Worm (Caenorhabditis elegans) whole organism, L4 larva: ENCODE measurements around the gene txt-18.

Source experiments
- F37D6.2 ChIP-seq: sonication (generic microtip); optimal IDR thresholded peaks from 2 replicates; lab custom pipeline; 2016; ENCODE audit warnings: mild to moderate bottlenecking, missing genetic modification characterization, missing compliant biosample characterization
- attf-4 ChIP-seq: sonication (generic microtip); optimal IDR thresholded peaks from 3 replicates; lab custom pipeline; 2017; ENCODE audit warnings: missing biosample characterization, missing genetic modification characterization
- ceh-44 ChIP-seq: fragments of 200-800 bp; sonication (Bioruptor generic); IDR thresholded peaks from 2 replicates; pipeline ENCODE4 v1.3.6; 2022; ENCODE audit warnings: missing genetic modification reagents, missing genetic modification characterization, missing compliant biosample characterization
- ceh-62 ChIP-seq: sonication (generic microtip); optimal IDR thresholded peaks from 2 replicates; lab custom pipeline; 2017; ENCODE audit warnings: missing biosample characterization, missing genetic modification characterization
- ces-1 ChIP-seq: fragments of 150-350 bp; sonication (generic microtip); optimal IDR thresholded peaks from 4 replicates; lab custom pipeline; 2014; ENCODE audit warnings: missing biosample characterization, missing genetic modification reagents, missing genetic modification characterization
- ctbp-1 ChIP-seq: fragments of 200-800 bp; sonication (Bioruptor generic); IDR thresholded peaks from 2 replicates; pipeline ENCODE4 v1.3.6; 2022; ENCODE audit warnings: missing genetic modification reagents, missing genetic modification characterization, missing compliant biosample characterization
- daf-16 ChIP-seq, 3 experiments: sonication (generic microtip); optimal IDR thresholded peaks; 2 replicates each; lab custom pipeline; 2016 to 2017; ENCODE audit warnings: missing genetic modification characterization in 3 of 3, missing genetic modification reagents in 3 of 3, mild to moderate bottlenecking in 2 of 3, missing compliant biosample characterization in 2 of 3, missing biosample characterization in 1 of 3, moderate library complexity in 1 of 3
- daf-19 ChIP-seq: fragments of 200-800 bp; sonication (Bioruptor generic); conservative IDR thresholded peaks from 2 replicates; pipeline ENCODE4 v1.3.6; 2022; ENCODE audit warnings: missing genetic modification characterization, missing compliant biosample characterization
- daf-8 ChIP-seq: fragments of 200-800 bp; sonication (Bioruptor generic); IDR thresholded peaks from 2 replicates; pipeline ENCODE4 v1.3.6; 2022; ENCODE audit warnings: missing genetic modification characterization, missing compliant biosample characterization
- dmd-6 ChIP-seq: fragments of 200-800 bp; sonication (Bioruptor generic); IDR thresholded peaks from 2 replicates; pipeline ENCODE4 v1.3.6; 2022; ENCODE audit warnings: missing genetic modification reagents, missing genetic modification characterization, missing compliant biosample characterization
- dpl-1 ChIP-seq: fragments of 150-350 bp; optimal IDR thresholded peaks from 2 replicates; lab custom pipeline; 2014; ENCODE audit warnings: missing biosample characterization, missing genetic modification reagents, missing genetic modification characterization
- dve-1 ChIP-seq: sonication (generic microtip); optimal IDR thresholded peaks from 2 replicates; lab custom pipeline; 2017; ENCODE audit warnings: antibody characterized with exemption, mild to moderate bottlenecking, missing genetic modification characterization, missing compliant biosample characterization; ENCODE audit not compliant: insufficient read depth
- egl-43 ChIP-seq: fragments of 200-800 bp; sonication (Bioruptor generic); IDR thresholded peaks from 2 replicates; pipeline ENCODE4 v1.3.6; 2022; ENCODE audit warnings: missing genetic modification reagents, missing genetic modification characterization, missing compliant biosample characterization
- fkh-10 ChIP-seq: fragments of 150-350 bp; optimal IDR thresholded peaks from 2 replicates; lab custom pipeline; 2014; ENCODE audit warnings: missing biosample characterization, missing genetic modification reagents, missing genetic modification characterization
- gei-8 ChIP-seq: fragments of 200-800 bp; sonication (Bioruptor generic); optimal IDR thresholded peaks from 2 replicates; lab custom pipeline; 2018; ENCODE audit warnings: mild to moderate bottlenecking, missing genetic modification characterization, missing compliant biosample characterization
- hlh-11 ChIP-seq: fragments of 200-800 bp; sonication (Bioruptor generic); optimal IDR thresholded peaks from 2 replicates; lab custom pipeline; 2018; ENCODE audit warnings: mild to moderate bottlenecking, missing genetic modification characterization, missing compliant biosample characterization
- hlh-30 ChIP-seq: sonication (generic microtip); optimal IDR thresholded peaks from 2 replicates; lab custom pipeline; 2017; ENCODE audit warnings: antibody characterized with exemption, mild to moderate bottlenecking, missing genetic modification characterization, missing compliant biosample characterization; ENCODE audit not compliant: insufficient read depth
- lin-1 ChIP-seq: fragments of 200-800 bp; sonication (Bioruptor generic); IDR thresholded peaks from 2 replicates; pipeline ENCODE4 v1.3.6; 2022; ENCODE audit warnings: missing genetic modification reagents, missing genetic modification characterization, missing compliant biosample characterization
- lin-13 ChIP-seq: fragments of 150-350 bp; optimal IDR thresholded peaks from 2 replicates; lab custom pipeline; 2014; ENCODE audit warnings: missing biosample characterization, missing genetic modification reagents, missing genetic modification characterization
- lin-29 ChIP-seq: fragments of 200-800 bp; sonication (Bioruptor generic); IDR thresholded peaks from 2 replicates; pipeline ENCODE4 v1.3.6; 2022; ENCODE audit warnings: missing genetic modification reagents, missing genetic modification characterization, missing compliant biosample characterization
- lin-38 ChIP-seq: fragments of 200-800 bp; sonication (Bioruptor generic); IDR thresholded peaks from 2 replicates; pipeline ENCODE4 v1.3.6; 2022; ENCODE audit warnings: missing genetic modification reagents, missing genetic modification characterization, missing compliant biosample characterization
- mdt-29 ChIP-seq: fragments of 200-800 bp; sonication (Bioruptor generic); IDR thresholded peaks from 2 replicates; pipeline ENCODE4 v1.3.6; 2022; ENCODE audit warnings: missing genetic modification reagents, missing genetic modification characterization, missing compliant biosample characterization
- mep-1 ChIP-seq: fragments of 150-350 bp; sonication (generic microtip); optimal IDR thresholded peaks from 3 replicates; lab custom pipeline; 2014; ENCODE audit warnings: missing biosample characterization, missing genetic modification characterization
- mxl-3 ChIP-seq: fragments of 200-800 bp; sonication (Bioruptor generic); optimal IDR thresholded peaks from 2 replicates; lab custom pipeline; 2018; ENCODE audit warnings: mild to moderate bottlenecking, missing genetic modification characterization, missing compliant biosample characterization
- nhr-102 ChIP-seq: sonication (generic microtip); optimal IDR thresholded peaks from 2 replicates; lab custom pipeline; 2016; ENCODE audit warnings: mild to moderate bottlenecking, missing genetic modification characterization, moderate library complexity, missing compliant biosample characterization
- nhr-28 ChIP-seq: fragments of 150-350 bp; optimal IDR thresholded peaks from 2 replicates; lab custom pipeline; 2014; ENCODE audit warnings: missing biosample characterization, missing genetic modification characterization
- nhr-42 ChIP-seq: fragments of 200-800 bp; sonication (Bioruptor generic); IDR thresholded peaks from 2 replicates; pipeline ENCODE4 v1.3.6; 2022; ENCODE audit warnings: missing genetic modification characterization, missing compliant biosample characterization
- pha-4 ChIP-seq, 2 experiments: fragments of 150-350 bp in 1 of 2; fragments of 200-800 bp in 1 of 2; sonication (Bioruptor generic) in 1 of 2; IDR thresholded peaks in 1 of 2; optimal IDR thresholded peaks in 1 of 2; 2 replicates each; pipeline versions ENCODE4 v1.3.6 to Lab custom; 2014 to 2022; ENCODE audit warnings: missing genetic modification characterization in 2 of 2, missing genetic modification reagents in 2 of 2, missing biosample characterization in 1 of 2, missing compliant biosample characterization in 1 of 2
- php-3 ChIP-seq: fragments of 200-800 bp; sonication (Bioruptor generic); IDR thresholded peaks from 2 replicates; pipeline ENCODE4 v1.3.6; 2022; ENCODE audit warnings: missing genetic modification reagents, missing genetic modification characterization, missing compliant biosample characterization
- pqm-1 ChIP-seq: sonication (generic microtip); optimal IDR thresholded peaks from 2 replicates; lab custom pipeline; 2017; ENCODE audit warnings: missing biosample characterization, missing genetic modification characterization
- snpc-1.2 ChIP-seq: fragments of 200-800 bp; sonication (Bioruptor generic); IDR thresholded peaks from 2 replicates; pipeline ENCODE4 v1.3.6; 2022; ENCODE audit warnings: missing genetic modification reagents, missing genetic modification characterization, missing compliant biosample characterization
- spr-1 ChIP-seq: sonication (generic microtip); optimal IDR thresholded peaks from 2 replicates; lab custom pipeline; 2016; ENCODE audit warnings: mild to moderate bottlenecking, missing genetic modification characterization, missing compliant biosample characterization
- unc-39 ChIP-seq: sonication (generic microtip); optimal IDR thresholded peaks from 2 replicates; lab custom pipeline; 2017; ENCODE audit warnings: missing biosample characterization, missing genetic modification characterization
- unc-62 ChIP-seq, 3 experiments: fragments of 150-350 bp in 1 of 3; sonication (generic microtip); optimal IDR thresholded peaks in 2 of 3; peaks in 1 of 3; 1 replicate in 1 of 3; 2 replicates in 2 of 3; lab custom pipeline; 2014 to 2017; ENCODE audit warnings: missing biosample characterization in 3 of 3, missing genetic modification characterization in 3 of 3, missing genetic modification reagents in 3 of 3, missing genotype in 1 of 3
- vab-7 ChIP-seq: fragments of 200-800 bp; sonication (Bioruptor generic); IDR thresholded peaks from 2 replicates; pipeline ENCODE4 v1.3.6; 2022; ENCODE audit warnings: missing genetic modification reagents, missing genetic modification characterization, missing compliant biosample characterization

Gene txt-18

DNA sequence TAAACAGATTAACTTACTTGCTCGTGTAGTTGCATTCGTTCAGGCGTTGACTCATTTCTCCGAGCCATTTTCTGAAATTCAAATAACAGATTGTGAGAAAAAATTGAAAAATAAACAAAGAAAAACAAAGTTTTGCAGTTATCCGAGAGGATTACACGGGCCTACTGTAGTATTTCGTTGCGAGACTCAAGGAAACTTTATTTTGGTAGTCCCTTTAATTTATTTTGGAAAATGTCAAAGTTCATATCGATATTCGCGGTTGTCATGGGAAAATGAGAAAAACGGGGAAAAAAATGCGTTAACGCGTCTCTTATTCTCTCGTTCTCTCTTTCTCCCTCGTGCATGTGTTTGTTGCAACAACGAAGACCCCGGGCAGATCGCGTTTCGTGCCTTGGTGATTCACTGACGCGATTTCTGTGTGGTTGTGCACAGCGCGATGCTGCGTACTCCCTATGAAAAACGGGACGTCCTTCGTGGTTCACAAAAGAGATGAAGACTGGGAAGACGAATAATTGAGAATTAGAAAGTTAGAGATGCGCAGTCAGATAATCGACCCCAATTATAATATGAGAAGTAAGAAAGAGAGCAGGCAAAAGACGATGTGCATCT lies 12.5 kb upstream of the txt-18 start, which contains the start of gene set-4 (continued):
- TF ChIP-seq mep-1 (tag; lab: Kevin White, UChicago) (peak; percentile 96), lin-29 (GFP tag; lab: Robert Waterston, UW) (0 out of 2 replicates have a peak, but pooled peaks have one; percentile 20), nhr-42 (GFP tag; lab: Robert Waterston, UW) (peak; percentile 85), ces-1 (GFP tag; lab: Kevin White, UChicago) (no peak), daf-8 (GFP tag; lab: Robert Waterston, UW) (no peak), dpl-1 (GFP tag; lab: Kevin White, UChicago) (peak; percentile 88), daf-16 (GFP tag; optimal IDR thresholded peaks at IDR 0.05; lab: Kevin White, UChicago) (peak; percentile 50 to 86), daf-16 (tag; optimal IDR thresholded peaks at IDR 0.05; lab: Kevin White, UChicago) (peak; percentile 75), snpc-1.2 (GFP tag; lab: Robert Waterston, UW) (no peak), ceh-44 (GFP tag; lab: Robert Waterston, UW) (no peak), gei-8 (GFP tag; lab: Kevin White, UChicago) (peak; percentile 35), daf-19 (GFP tag; lab: Robert Waterston, UW) (0 out of 2 replicates have a peak, but pooled peaks have one; percentile 59), hlh-30 (peak; percentile 95), mxl-3 (GFP tag; lab: Kevin White, UChicago) (peak; percentile 96), vab-7 (0 out of 2 replicates have a peak, but pooled peaks have one; percentile 29), nhr-102 (tag; lab: Kevin White, UChicago) (peak; percentile 87), lin-38 (peak; percentile 90), dmd-6 (peak; percentile 93), unc-39 (tag; lab: Kevin White, UChicago) (no peak), lin-1 (GFP tag; lab: Robert Waterston, UW) (peak; percentile 82; the same call in 1 of the 2 replicates), unc-62 (GFP tag; optimal IDR thresholded peaks at IDR 0.05 in 1 of 2; lab: Kevin White, UChicago) (peak in 1 of 2 experiments; percentile 75), unc-62 (tag; optimal IDR thresholded peaks at IDR 0.05; lab: Kevin White, UChicago) (no peak), pha-4 (GFP tag; IDR thresholded peaks at IDR 0.05; lab: Robert Waterston, UW) (peak; percentile 68), pha-4 (tag; optimal IDR thresholded peaks at IDR 0.05; lab: Kevin White, UChicago) (peak; percentile 67), spr-1 (tag; lab: Kevin White, UChicago) (peak; percentile 87), F37D6.2 (tag; lab: Kevin White, UChicago) (peak; percentile 90), mdt-29 (peak; percentile 62; the same call in 1 of the 2 replicates), php-3 (GFP tag; lab: Robert Waterston, UW) (0 out of 2 replicates have a peak, but pooled peaks have one; percentile 20), lin-13 (peak; percentile 87)

DNA sequence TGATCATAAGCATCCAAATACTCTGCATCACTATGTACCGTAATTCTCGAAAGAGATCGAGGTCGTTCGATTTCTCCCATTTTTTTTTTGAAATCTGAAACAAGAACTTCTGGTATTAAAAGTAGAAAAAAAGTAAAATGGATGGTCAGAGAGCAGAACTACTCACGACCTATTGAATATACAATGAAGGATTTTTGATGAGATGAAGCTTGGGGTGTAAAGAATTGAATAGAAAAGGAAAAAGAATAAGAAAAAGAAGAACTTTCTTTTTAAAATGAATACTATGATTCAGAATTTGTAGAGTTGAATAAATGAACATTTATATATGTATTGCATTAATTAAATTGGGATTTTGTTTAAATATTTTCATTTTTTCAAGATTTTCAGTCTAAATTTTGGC lies 10.0 kb upstream of the txt-18 start, which contains the start of gene ttc-39B:
TSS of gene ttc-39B (minus strand) at position 101 of the 400 bp plus-strand sequence.
- no peak for TF ChIP-seq fkh-10 (GFP tag; lab: Kevin White, UChicago)
- no peak for TF ChIP-seq unc-39 (tag; lab: Kevin White, UChicago)
- no peak for TF ChIP-seq ctbp-1 (GFP tag; lab: Robert Waterston, UW)
- TF ChIP-seq ceh-62 (tag; lab: Kevin White, UChicago), result no peak
- no peak for TF ChIP-seq daf-19 (GFP tag; lab: Robert Waterston, UW)

DNA sequence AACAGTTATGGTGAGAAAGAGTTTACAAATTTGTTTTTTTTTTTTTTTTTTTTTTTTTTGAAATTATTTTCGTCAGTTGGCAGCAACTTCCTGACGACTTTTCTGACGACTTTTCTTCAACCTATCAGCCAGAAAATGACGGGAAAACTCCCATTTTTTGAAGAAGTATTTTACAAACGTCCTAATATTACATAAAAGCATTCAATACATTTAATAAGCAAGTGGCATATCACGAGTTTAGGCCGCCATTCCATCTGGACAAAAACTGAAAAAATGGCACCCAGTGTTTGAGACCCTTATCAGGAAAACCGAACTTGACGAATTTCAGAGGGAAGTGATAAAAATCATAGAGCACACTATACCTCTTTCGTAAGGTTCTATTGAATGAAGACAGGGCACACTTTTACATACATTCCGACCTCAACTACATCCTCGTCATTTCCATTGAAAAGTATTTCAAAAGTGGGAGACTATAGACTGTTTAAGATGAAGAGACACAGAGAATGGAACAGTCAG lies 9.1 kb upstream of the txt-18 start:
- peak; percentile 54 for TF ChIP-seq pqm-1 (tag; lab: Kevin White, UChicago)
- no peak for TF ChIP-seq attf-4 (tag; lab: Kevin White, UChicago)
- peak; percentile 40 for TF ChIP-seq hlh-11
- peak; percentile 56 for TF ChIP-seq dve-1 (tag; lab: Kevin White, UChicago)
- TF ChIP-seq nhr-28 (tag; lab: Kevin White, UChicago), result peak; percentile 43
- peak; percentile 31; the same call in 1 of the 2 replicates for TF ChIP-seq dmd-6
- TF ChIP-seq egl-43 (GFP tag; lab: Robert Waterston, UW), result no peak
